Fruit fly (Drosophila melanogaster) whole organism, embryonic: ENCODE data around the gene mwh.

Experiments used
- CG10321 ChIP-seq: fragments of 200-800 bp; sonication (Bioruptor generic); IDR thresholded peaks from 2 replicates; pipeline ENCODE4 v1.3.6; 2022; ENCODE audit warnings: missing biosample characterization, missing genetic modification characterization
- CG11696 ChIP-seq: fragments of 200-800 bp; sonication (Bioruptor generic); IDR thresholded peaks from 2 replicates; pipeline ENCODE4 v1.3.6; 2022; ENCODE audit warnings: missing biosample characterization, missing genetic modification characterization
- CG12299 ChIP-seq: fragments of 200-800 bp; sonication (Bioruptor generic); optimal IDR thresholded peaks from 2 replicates; lab custom pipeline; 2018; ENCODE audit warnings: missing biosample characterization, mild to moderate bottlenecking, missing genetic modification characterization
- CG13424 ChIP-seq: fragments of 200-800 bp; sonication (Bioruptor generic); optimal IDR thresholded peaks from 2 replicates; lab custom pipeline; 2019; ENCODE audit warnings: missing biosample characterization, mild to moderate bottlenecking, missing genetic modification characterization, moderate library complexity
- CG13624 ChIP-seq: fragments of 200-800 bp; sonication (Bioruptor generic); optimal IDR thresholded peaks from 2 replicates; lab custom pipeline; 2016; ENCODE audit warnings: missing biosample characterization, missing genetic modification characterization
- CG15073 ChIP-seq: fragments of 200-800 bp; sonication (Bioruptor generic); optimal IDR thresholded peaks from 2 replicates; lab custom pipeline; 2016; ENCODE audit warnings: missing biosample characterization, missing genetic modification characterization
- CG16815 ChIP-seq: fragments of 200-800 bp; sonication (Bioruptor generic); optimal IDR thresholded peaks from 3 replicates; lab custom pipeline; 2017; ENCODE audit warnings: missing biosample characterization, mild to moderate bottlenecking, missing genetic modification characterization
- CG17328 ChIP-seq: fragments of 200-800 bp; sonication (Bioruptor generic); IDR thresholded peaks from 2 replicates; pipeline ENCODE4 v1.3.6; 2022; ENCODE audit warnings: missing biosample characterization, missing genetic modification characterization
- CG17612 ChIP-seq: fragments of 200-800 bp; sonication (Bioruptor generic); IDR thresholded peaks from 2 replicates; pipeline ENCODE4 v1.3.6; 2022; ENCODE audit warnings: missing biosample characterization, missing genetic modification characterization
- CG18599 ChIP-seq: fragments of 200-800 bp; sonication (Bioruptor generic); optimal IDR thresholded peaks from 3 replicates; lab custom pipeline; 2017; ENCODE audit warnings: missing biosample characterization, missing genetic modification characterization, mild to moderate bottlenecking, moderate library complexity, missing genetic modification reagents
- CG30020 ChIP-seq: fragments of 200-800 bp; optimal IDR thresholded peaks from 2 replicates; lab custom pipeline; 2019; ENCODE audit warnings: missing biosample characterization, mild to moderate bottlenecking, missing genetic modification characterization, moderate library complexity
- CG31365 ChIP-seq: fragments of 200-800 bp; sonication (Bioruptor generic); optimal IDR thresholded peaks from 2 replicates; lab custom pipeline; 2018; ENCODE audit warnings: missing biosample characterization, mild to moderate bottlenecking, missing genetic modification characterization
- CG31388 ChIP-seq: fragments of 200-800 bp; sonication (Bioruptor generic); optimal IDR thresholded peaks from 2 replicates; lab custom pipeline; 2016; ENCODE audit warnings: missing biosample characterization, missing genetic modification characterization
- CG32532 ChIP-seq: fragments of 200-800 bp; sonication (Bioruptor generic); IDR thresholded peaks from 2 replicates; pipeline ENCODE4 v1.3.6; 2022; ENCODE audit warnings: missing biosample characterization, missing genetic modification characterization
- CG33557 ChIP-seq: fragments of 200-800 bp; sonication (Bioruptor generic); optimal IDR thresholded peaks from 2 replicates; lab custom pipeline; 2019; ENCODE audit warnings: missing biosample characterization, mild to moderate bottlenecking, missing genetic modification characterization, moderate library complexity
- CG34422 ChIP-seq: fragments of 200-800 bp; sonication (Bioruptor generic); IDR thresholded peaks from 3 replicates; pipeline ENCODE4 v1.3.6; 2022; ENCODE audit warnings: missing biosample characterization, missing genetic modification characterization
- CG3847 ChIP-seq: fragments of 200-800 bp; sonication (Bioruptor generic); IDR thresholded peaks from 2 replicates; pipeline ENCODE4 v1.3.6; 2022; ENCODE audit warnings: missing biosample characterization, missing genetic modification characterization
- CG42726 ChIP-seq: fragments of 200-800 bp; sonication (Bioruptor generic); IDR thresholded peaks from 2 replicates; pipeline ENCODE4 v1.3.6; 2022; ENCODE audit warnings: missing biosample characterization, missing genetic modification characterization; ENCODE audit not compliant: partially characterized antibody
- CG6175 ChIP-seq: fragments of 200-800 bp; sonication (Bioruptor generic); IDR thresholded peaks from 3 replicates; pipeline ENCODE4 v1.3.6; 2022; ENCODE audit warnings: missing biosample characterization, missing genetic modification characterization
- CG6272 ChIP-seq: fragments of 200-800 bp; sonication (Bioruptor generic); IDR thresholded peaks from 2 replicates; pipeline ENCODE4 v1.3.6; 2022; ENCODE audit warnings: missing biosample characterization, missing genetic modification characterization
- CG6765 ChIP-seq: fragments of 200-800 bp; sonication (Bioruptor generic); optimal IDR thresholded peaks from 3 replicates; lab custom pipeline; 2017; ENCODE audit warnings: missing biosample characterization, mild to moderate bottlenecking, missing genetic modification characterization
- CG7556 ChIP-seq: fragments of 200-800 bp; sonication (Bioruptor generic); optimal IDR thresholded peaks from 2 replicates; lab custom pipeline; 2017; ENCODE audit warnings: missing biosample characterization, mild to moderate bottlenecking, missing genetic modification characterization
- CG9609 ChIP-seq: fragments of 200-800 bp; sonication (Bioruptor generic); optimal IDR thresholded peaks from 3 replicates; lab custom pipeline; 2016; ENCODE audit warnings: missing biosample characterization, missing genetic modification characterization
- CG9932 ChIP-seq: fragments of 200-800 bp; sonication (Bioruptor generic); IDR thresholded peaks from 2 replicates; pipeline ENCODE4 v1.3.6; 2022; ENCODE audit warnings: missing biosample characterization, missing genetic modification characterization
- Deaf1 ChIP-seq: fragments of 200-800 bp; optimal IDR thresholded peaks from 3 replicates; lab custom pipeline; 2019; ENCODE audit warnings: missing biosample characterization, mild to moderate bottlenecking, missing genetic modification characterization, moderate library complexity
- Dek ChIP-seq: fragments of 200-800 bp; sonication (Bioruptor generic); optimal IDR thresholded peaks from 3 replicates; lab custom pipeline; 2019; ENCODE audit warnings: missing biosample characterization, mild to moderate bottlenecking, missing genetic modification characterization, moderate library complexity
- Ets97D ChIP-seq: fragments of 200-800 bp; sonication (Bioruptor generic); optimal IDR thresholded peaks from 3 replicates; lab custom pipeline; 2016; ENCODE audit warnings: missing biosample characterization, missing genetic modification characterization
- Fer1 ChIP-seq: fragments of 200-800 bp; sonication (Bioruptor generic); optimal IDR thresholded peaks from 2 replicates; lab custom pipeline; 2017; ENCODE audit warnings: missing biosample characterization, mild to moderate bottlenecking, missing genetic modification characterization
- Kr ChIP-seq: fragments of 200-800 bp; sonication (Bioruptor generic); optimal IDR thresholded peaks from 2 replicates; lab custom pipeline; 2017; ENCODE audit warnings: missing biosample characterization, mild to moderate bottlenecking, missing genetic modification characterization
- Lim3 ChIP-seq: fragments of 200-800 bp; sonication (Bioruptor generic); IDR thresholded peaks from 2 replicates; pipeline ENCODE4 v1.3.6; 2022; ENCODE audit warnings: missing biosample characterization, missing genetic modification characterization
- Meics ChIP-seq: fragments of 200-800 bp; sonication (Bioruptor generic); optimal IDR thresholded peaks from 2 replicates; lab custom pipeline; 2017; ENCODE audit warnings: missing biosample characterization, mild to moderate bottlenecking, missing genetic modification characterization
- NC2α ChIP-seq: fragments of 200-800 bp; sonication (Bioruptor generic); optimal IDR thresholded peaks from 2 replicates; lab custom pipeline; 2016; ENCODE audit warnings: missing biosample characterization, missing genetic modification characterization
- Rx ChIP-seq: fragments of 200-800 bp; sonication (Bioruptor generic); IDR thresholded peaks from 2 replicates; pipeline ENCODE4 v1.3.6; 2022; ENCODE audit warnings: missing biosample characterization, missing genetic modification characterization
- Sox102F ChIP-seq: fragments of 200-800 bp; sonication (Bioruptor generic); optimal IDR thresholded peaks from 2 replicates; lab custom pipeline; 2018; ENCODE audit warnings: missing biosample characterization, mild to moderate bottlenecking, missing genetic modification characterization, moderate library complexity
- Sry-β ChIP-seq: fragments of 200-800 bp; sonication (Bioruptor generic); optimal IDR thresholded peaks from 2 replicates; lab custom pipeline; 2018; ENCODE audit warnings: missing biosample characterization, mild to moderate bottlenecking, missing genetic modification characterization, moderate library complexity
- cad ChIP-seq: fragments of >200 bp; optimal IDR thresholded peaks from 2 replicates; lab custom pipeline; 2017; ENCODE audit warnings: missing biosample characterization, missing genetic modification characterization
- esg ChIP-seq: fragments of 200-800 bp; sonication (Bioruptor generic); conservative IDR thresholded peaks from 2 replicates; pipeline ENCODE4 v1.3.6; 2022; ENCODE audit warnings: missing biosample characterization, missing genetic modification characterization
- fd96Cb ChIP-seq: fragments of 200-800 bp; sonication (Bioruptor generic); optimal IDR thresholded peaks from 2 replicates; lab custom pipeline; 2018; ENCODE audit warnings: missing biosample characterization, mild to moderate bottlenecking, missing genetic modification characterization, moderate library complexity
- inv ChIP-seq: fragments of 200-800 bp; sonication (Bioruptor generic); IDR thresholded peaks from 2 replicates; pipeline ENCODE4 v1.3.6; 2022; ENCODE audit warnings: missing biosample characterization, missing genetic modification characterization; ENCODE audit not compliant: partially characterized antibody
- jumu ChIP-seq: fragments of 200-800 bp; sonication (Bioruptor generic); optimal IDR thresholded peaks from 3 replicates; lab custom pipeline; 2016; ENCODE audit warnings: missing biosample characterization, missing genetic modification characterization
- lmd ChIP-seq: fragments of 200-800 bp; sonication (Bioruptor generic); IDR thresholded peaks from 2 replicates; pipeline ENCODE4 v1.3.6; 2022; ENCODE audit warnings: missing biosample characterization, missing genetic modification characterization
- pan ChIP-seq, 4 experiments: fragments of >200 bp in 3 of 4; fragments of 200-800 bp in 1 of 4; sonication (Bioruptor generic) in 1 of 4; optimal IDR thresholded peaks in 3 of 4; IDR thresholded peaks in 1 of 4; 2 replicates each; pipeline versions ENCODE4 v1.3.6 to Lab custom; 2017 to 2022; ENCODE audit warnings: missing biosample characterization in 2 of 4, missing genetic modification characterization in 2 of 4, mixed read lengths in 1 of 4
- prd ChIP-seq, 3 experiments: fragments of >200 bp in 2 of 3; fragments of 200-800 bp in 1 of 3; sonication (Bioruptor generic) in 1 of 3; optimal IDR thresholded peaks in 2 of 3; IDR thresholded peaks in 1 of 3; 2 replicates in 2 of 3; 3 replicates in 1 of 3; pipeline versions ENCODE4 v1.3.6 to Lab custom; 2017 to 2022; ENCODE audit warnings: missing biosample characterization in 1 of 3, missing genetic modification characterization in 1 of 3
- ranshi ChIP-seq: fragments of 200-800 bp; sonication (Bioruptor generic); IDR thresholded peaks from 2 replicates; pipeline ENCODE4 v1.3.6; 2022; ENCODE audit warnings: missing biosample characterization, missing genetic modification characterization
- scrt ChIP-seq: fragments of 200-800 bp; sonication (Bioruptor generic); optimal IDR thresholded peaks from 2 replicates; lab custom pipeline; 2018; ENCODE audit warnings: missing biosample characterization, mild to moderate bottlenecking, missing genetic modification characterization, moderate library complexity
- sens ChIP-seq: fragments of 200-800 bp; sonication (Bioruptor generic); peaks from one replicate; lab custom pipeline; 2016; ENCODE audit warnings: missing biosample characterization, missing genetic modification characterization
- so ChIP-seq: fragments of 200-800 bp; sonication (Bioruptor generic); IDR thresholded peaks from 3 replicates; pipeline ENCODE4 v1.3.6; 2022; ENCODE audit warnings: missing biosample characterization, missing genetic modification characterization
- tap ChIP-seq: fragments of 200-800 bp; optimal IDR thresholded peaks from 3 replicates; lab custom pipeline; 2019; ENCODE audit warnings: missing biosample characterization, mild to moderate bottlenecking, missing genetic modification characterization, moderate library complexity
- ttk ChIP-seq: fragments of 200-800 bp; sonication (Bioruptor generic); IDR thresholded peaks from 2 replicates; pipeline ENCODE4 v2.1.2; 2022; ENCODE audit warnings: missing biosample characterization, missing genetic modification characterization
- wek ChIP-seq: fragments of 200-800 bp; sonication (Bioruptor generic); optimal IDR thresholded peaks from 3 replicates; lab custom pipeline; 2018; ENCODE audit warnings: missing biosample characterization, mild to moderate bottlenecking, missing genetic modification characterization, moderate library complexity
- zf30C ChIP-seq: fragments of 200-800 bp; sonication (Bioruptor generic); optimal IDR thresholded peaks from 3 replicates; lab custom pipeline; 2018; ENCODE audit warnings: missing biosample characterization, mild to moderate bottlenecking, missing genetic modification characterization

Gene mwh

dm6 chr3L:1183467-1183866 lies 17.1 kb upstream of the mwh start (continued):
- peak; percentile 66 for TF ChIP-seq CG18599 (GFP tag; lab: Kevin White, UChicago)
- TF ChIP-seq zf30C = no peak
- no peak for TF ChIP-seq Sry-β (GFP tag; lab: Kevin White, UChicago)
- no peak for TF ChIP-seq Sox102F
- no peak for TF ChIP-seq Fer1 (GFP tag; lab: Kevin White, UChicago)
- TF ChIP-seq prd (optimal IDR thresholded peaks at IDR 0.05; lab: Kevin White, UChicago) = no peak
- peak; percentile 28; the same call in 1 of the 3 replicates for TF ChIP-seq prd (GFP tag; IDR thresholded peaks at IDR 0.05; lab: Robert Waterston, UW)
- no peak for TF ChIP-seq CG30020 (tag; lab: Kevin White, UChicago)
- no peak for TF ChIP-seq CG34422 (GFP tag; lab: Robert Waterston, UW)
- TF ChIP-seq inv = no peak
- no peak for TF ChIP-seq CG6272 (GFP tag; lab: Robert Waterston, UW)
- TF ChIP-seq CG6175 = no peak
- no peak for TF ChIP-seq NC2α (GFP tag; lab: Kevin White, UChicago)
- TF ChIP-seq Lim3 = no peak
- TF ChIP-seq Kr (GFP tag; lab: Kevin White, UChicago) = no peak
- no peak for TF ChIP-seq CG13624 (GFP tag; lab: Kevin White, UChicago)
- no peak for TF ChIP-seq CG17612 (GFP tag; lab: Robert Waterston, UW)
- peak; percentile 43; the same call in 1 of the 2 replicates for TF ChIP-seq CG9932 (GFP tag; lab: Robert Waterston, UW)
- TF ChIP-seq ranshi (GFP tag; lab: Robert Waterston, UW) = peak; percentile 43; the same call in 1 of the 2 replicates
- TF ChIP-seq CG10321 (GFP tag; lab: Robert Waterston, UW) = no peak
- TF ChIP-seq pan (optimal IDR thresholded peaks at IDR 0.05; lab: Kevin White, UChicago) = no peak
- TF ChIP-seq pan (GFP tag; optimal IDR thresholded peaks at IDR 0.05 in 1 of 2, IDR thresholded peaks at IDR 0.05 in 1 of 2) = no peak
- no peak for TF ChIP-seq CG16815 (GFP tag; lab: Kevin White, UChicago)
- peak; percentile 44 for TF ChIP-seq Meics (GFP tag; lab: Kevin White, UChicago)
- peak; percentile 48 for TF ChIP-seq CG32532
- no peak for TF ChIP-seq so
- no peak for TF ChIP-seq Rx (GFP tag; lab: Robert Waterston, UW)
- TF ChIP-seq wek (GFP tag; lab: Kevin White, UChicago) = no peak
- peak; percentile 17 for TF ChIP-seq scrt
- no peak for TF ChIP-seq CG3847 (GFP tag; lab: Robert Waterston, UW)
- TF ChIP-seq CG42726 (GFP tag; lab: Robert Waterston, UW) = no peak
- no peak for TF ChIP-seq esg (GFP tag; lab: Robert Waterston, UW)
- peak; percentile 24 for TF ChIP-seq CG7556 (GFP tag; lab: Kevin White, UChicago)
- no peak for TF ChIP-seq CG31365 (tag; lab: Kevin White, UChicago)
- TF ChIP-seq CG9609 = no peak
- no peak for TF ChIP-seq sens (GFP tag; lab: Kevin White, UChicago)
- TF ChIP-seq jumu (GFP tag; lab: Kevin White, UChicago) = no peak
- no peak for TF ChIP-seq Ets97D (GFP tag; lab: Kevin White, UChicago)
- TF ChIP-seq cad (GFP tag; lab: Kevin White, UChicago) = no peak
- TF ChIP-seq CG12299 (tag; lab: Kevin White, UChicago) = no peak
- no peak for TF ChIP-seq CG15073 (GFP tag; lab: Kevin White, UChicago)
- no peak for TF ChIP-seq CG33557 (GFP tag; lab: Kevin White, UChicago)
- no peak for TF ChIP-seq CG11696 (GFP tag; lab: Robert Waterston, UW)
- no peak for TF ChIP-seq CG31388
- TF ChIP-seq fd96Cb = no peak
- TF ChIP-seq lmd (GFP tag; lab: Robert Waterston, UW) = peak; percentile 34; the same call in 1 of the 2 replicates
- no peak for TF ChIP-seq CG6765 (GFP tag; lab: Kevin White, UChicago)
- 0 out of 2 replicates have a peak, but pooled peaks have one; percentile 13 for TF ChIP-seq CG17328 (GFP tag; lab: Robert Waterston, UW)
- TF ChIP-seq Deaf1 = no peak
- TF ChIP-seq tap (tag; lab: Kevin White, UChicago) = no peak
- TF ChIP-seq Dek (tag; lab: Kevin White, UChicago) = no peak
- TF ChIP-seq CG13424 = no peak
- TF ChIP-seq ttk (GFP tag; lab: Robert Waterston, UW) = 0 out of 2 replicates have a peak, but pooled peaks have one; percentile 21
